Worm (Caenorhabditis elegans): ENCODE measurements around the gene clec-24.

ce11 chrV:16911294-16911693 lies 49.5 kb downstream of the clec-24 start:
- TF ChIP-seq nhr-77 (tag; optimal IDR thresholded peaks at IDR 0.05) (no peak), ztf-11 (tag; optimal IDR thresholded peaks at IDR 0.05) (no peak)
